Worm (Caenorhabditis elegans): ENCODE measurements around the gene arrd-22.

DNA sequence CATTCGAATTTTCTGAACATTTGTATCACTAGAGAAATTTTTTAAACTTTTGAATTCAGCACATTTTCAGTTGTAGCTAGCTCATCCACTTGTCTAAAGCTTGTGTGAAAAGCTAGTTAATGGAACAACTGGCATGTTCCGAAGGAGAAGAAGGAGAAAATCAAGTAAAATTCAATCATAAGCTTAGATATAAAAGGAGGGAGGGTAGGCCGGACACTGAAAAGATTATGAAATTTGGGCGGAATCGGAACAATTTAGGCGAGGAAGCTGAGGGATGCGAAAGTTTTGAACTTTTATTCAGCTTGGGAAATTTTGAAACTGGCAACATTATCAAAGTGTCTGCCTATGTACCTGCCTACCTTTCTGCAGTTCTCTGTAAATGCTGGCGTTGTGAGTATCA lies 42.2 kb downstream of the arrd-22 start:
- TF ChIP-seq zag-1 (tag; optimal IDR thresholded peaks at IDR 0.05), result no peak
- no peak for TF ChIP-seq ama-1 (optimal IDR thresholded peaks at IDR 0.05)
- no peak for TF ChIP-seq unc-62 (GFP tag; optimal IDR thresholded peaks at IDR 0.05)
- TF ChIP-seq nhr-77 (tag; optimal IDR thresholded peaks at IDR 0.05), result no peak
- no peak for TF ChIP-seq nhr-23 (tag; optimal IDR thresholded peaks at IDR 0.05)
- TF ChIP-seq snpc-4 (tag; optimal IDR thresholded peaks at IDR 0.05), result no peak
- TF ChIP-seq lin-13 (GFP tag; optimal IDR thresholded peaks at IDR 0.05), result no peak
- TF ChIP-seq aly-2 (tag; optimal IDR thresholded peaks at IDR 0.05), result no peak
- TF ChIP-seq elt-3 (tag; optimal IDR thresholded peaks at IDR 0.05), result no peak
- no peak for TF ChIP-seq ceh-16 (tag; optimal IDR thresholded peaks at IDR 0.05)

Data from whole organism, L2 larva.